Worm (Caenorhabditis elegans): ENCODE data around the gene cdr-3.

- no peak for TF ChIP-seq nhr-76 (tag; optimal IDR thresholded peaks at IDR 0.05)
- TF ChIP-seq C16A3.4 (tag; optimal IDR thresholded peaks at IDR 0.05), result no peak
- TF ChIP-seq snpc-4 (tag; optimal IDR thresholded peaks at IDR 0.05), result no peak
- TF ChIP-seq elt-3 (tag; optimal IDR thresholded peaks at IDR 0.05), result no peak
- no peak for TF ChIP-seq ceh-82 (tag; optimal IDR thresholded peaks at IDR 0.05)
- TF ChIP-seq zag-1 (tag; optimal IDR thresholded peaks at IDR 0.05), result no peak
- no peak for TF ChIP-seq unc-86 (tag; optimal IDR thresholded peaks at IDR 0.05)
- TF ChIP-seq lsy-2 (tag; optimal IDR thresholded peaks at IDR 0.05), result no peak
- TF ChIP-seq nhr-19 (GFP tag; conservative IDR thresholded peaks at IDR 0.05), result no peak
- no peak for TF ChIP-seq fos-1 (tag; optimal IDR thresholded peaks at IDR 0.05)
Observed at ce11 chrV:12377256-12377655, 39.9 kb downstream of the cdr-3 start, which contains the start of gene K01D12.1.
